Worm (Caenorhabditis elegans): ENCODE data around the gene gon-1.

ce11 chrIV:9920426-9920825 lies 32.8 kb downstream of the gon-1 start:
- no peak for TF ChIP-seq nhr-11 (tag; optimal IDR thresholded peaks at IDR 0.05)
- no peak for TF ChIP-seq pha-2 (tag; optimal IDR thresholded peaks at IDR 0.05)
- TF ChIP-seq ttx-3 (tag; optimal IDR thresholded peaks at IDR 0.05): no peak

Data from whole organism, late embryonic.